Worm (Caenorhabditis elegans) whole organism, early embryonic: ENCODE results near the gene F15H10.7.

ENCODE experiments used
- ama-1 ChIP-seq: fragments of 150-350 bp; optimal IDR thresholded peaks from 2 replicates; lab custom pipeline; 2014
- ets-7 ChIP-seq: sonication (generic microtip); optimal IDR thresholded peaks from 2 replicates; lab custom pipeline; 2016; ENCODE audit warnings: missing genotype, missing genetic modification characterization, missing compliant biosample characterization
- scrt-1 ChIP-seq: fragments of 200-800 bp; sonication (Bioruptor generic); IDR thresholded peaks from 2 replicates; pipeline ENCODE4 v1.3.6; 2022; ENCODE audit warnings: missing genetic modification characterization, missing compliant biosample characterization
- tbx-11 ChIP-seq: fragments of 200-800 bp; sonication (Bioruptor generic); IDR thresholded peaks from 2 replicates; pipeline ENCODE4 v1.3.6; 2022; ENCODE audit warnings: missing genetic modification characterization, missing compliant biosample characterization
- tra-4 ChIP-seq: sonication (generic microtip); optimal IDR thresholded peaks from 2 replicates; lab custom pipeline; 2017; ENCODE audit warnings: missing genetic modification characterization, missing compliant biosample characterization

DNA sequence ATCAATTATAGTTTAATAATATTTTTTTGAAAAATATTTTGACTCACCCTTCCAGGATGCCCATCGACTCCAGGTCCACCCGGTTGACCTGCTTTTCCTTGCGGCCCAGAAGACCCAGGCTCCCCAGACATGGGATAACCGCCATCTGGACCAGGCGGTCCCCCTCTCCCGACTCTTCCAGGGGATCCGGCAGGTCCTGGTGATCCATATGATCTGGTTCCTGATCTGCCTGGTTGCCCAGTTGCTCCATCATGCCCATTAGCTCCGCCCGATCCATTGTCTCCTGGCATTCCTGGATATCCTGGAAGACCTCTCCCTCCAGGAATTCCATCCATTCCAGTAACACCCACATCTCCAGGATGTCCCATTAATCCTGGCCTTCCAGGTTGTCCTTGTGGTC is 12.5 kb downstream of the F15H10.7 start:
- TF ChIP-seq ama-1 (no peak), scrt-1 (GFP tag; lab: Robert Waterston, UW) (no peak), tra-4 (tag; lab: Kevin White, UChicago) (no peak), tbx-11 (no peak), ets-7 (no peak)
